Fruit fly (Drosophila melanogaster) Kc167 (cell line): ENCODE measurements around the gene Sgt.

Experiments
- Myc ChIP-seq: fragments of >200 bp; optimal IDR thresholded peaks from 2 replicates; lab custom pipeline; 2017; ENCODE audit warnings: missing external identifiers
- insv ChIP-seq: fragments of >200 bp; optimal IDR thresholded peaks from 3 replicates; lab custom pipeline; 2018; ENCODE audit warnings: missing external identifiers

- TF ChIP-seq Myc (lab: Kevin White, UChicago) (no peak), insv (lab: Kevin White, UChicago) (no peak)
Measured at dm6 chr2L:17429788-17430587, 41.4 kb upstream of the Sgt start.
